Fruit fly (Drosophila melanogaster): ENCODE measurements around the gene CG14606.

Gene CG14606

DNA sequence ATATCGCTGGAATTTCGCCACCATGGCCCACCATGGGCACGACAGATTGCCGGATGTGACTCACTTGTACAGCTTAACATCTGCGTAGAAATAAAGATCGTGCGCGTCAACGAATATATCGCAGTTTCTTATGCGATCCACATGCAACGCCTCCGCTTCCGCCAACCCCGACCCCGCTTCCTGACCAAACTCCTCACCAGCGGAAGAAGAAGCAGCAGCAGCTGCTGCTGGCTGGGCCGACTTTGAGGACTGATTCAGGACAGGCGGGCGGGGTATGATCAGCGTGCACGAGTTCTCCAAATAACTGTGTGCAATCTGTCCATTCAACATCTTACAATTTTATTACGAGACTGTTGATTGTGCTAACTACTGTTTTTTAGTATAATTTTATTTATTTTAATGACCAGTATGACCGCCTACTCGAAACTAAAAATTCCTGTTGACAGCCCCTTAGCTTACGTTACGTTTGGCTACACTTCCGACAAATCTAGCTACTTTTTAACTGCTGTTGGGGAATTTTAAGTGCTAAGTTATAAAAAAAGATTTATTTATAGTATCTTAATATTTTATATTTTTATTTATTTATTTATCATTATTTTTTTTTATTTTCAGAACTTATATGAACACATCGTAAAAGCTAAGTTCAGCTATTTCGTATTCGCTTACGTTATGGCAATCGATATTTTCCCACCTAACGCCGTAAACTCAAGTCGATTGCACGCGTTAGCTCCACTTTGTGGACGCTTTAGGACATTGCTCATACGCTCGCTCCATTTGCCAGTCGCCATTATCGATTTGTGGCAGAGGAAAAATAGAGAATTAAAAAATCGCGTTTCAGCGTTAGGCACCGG is 30.4 kb downstream of the CG14606 start, which contains the start of the genes CG10055 and lap (continued):
- TF ChIP-seq amos (GFP tag; IDR thresholded peaks at IDR 0.05; ENCODE audit: partially characterized antibody): peak; percentile 61
- TF ChIP-seq CG15514 (GFP tag; optimal IDR thresholded peaks at IDR 0.05): no peak
- no peak for TF ChIP-seq ERR (GFP tag; optimal IDR thresholded peaks at IDR 0.05)
- peak; percentile 73 for TF ChIP-seq pzg (GFP tag; optimal IDR thresholded peaks at IDR 0.05)
- TF ChIP-seq tna (GFP tag; IDR thresholded peaks at IDR 0.05; ENCODE audit: partially characterized antibody): peak; percentile 37; the same call in 1 of the 2 replicates
- TF ChIP-seq pum (GFP tag; optimal IDR thresholded peaks at IDR 0.05): no peak
- TF ChIP-seq CG4617 (GFP tag; optimal IDR thresholded peaks at IDR 0.05; ENCODE audit: borderline replicate concordance): peak; percentile 65
- TF ChIP-seq Dip2 (GFP tag; IDR thresholded peaks at IDR 0.05): no peak
- no peak for TF ChIP-seq sd (tag; optimal IDR thresholded peaks at IDR 0.05)
- TF ChIP-seq hbn (GFP tag; IDR thresholded peaks at IDR 0.05; ENCODE audit: partially characterized antibody): 0 out of 2 replicates have a peak, but pooled peaks have one; percentile 20
- TF ChIP-seq nerfin-1 (tag; optimal IDR thresholded peaks at IDR 0.05): no peak
- peak; percentile 93 for TF ChIP-seq crol (GFP tag; IDR thresholded peaks at IDR 0.05)
- peak; percentile 0 for TF ChIP-seq Dp (GFP tag; optimal IDR thresholded peaks at IDR 0.05)
- TF ChIP-seq nmo (GFP tag; optimal IDR thresholded peaks at IDR 0.05): peak; percentile 57
- TF ChIP-seq eve (GFP tag; optimal IDR thresholded peaks at IDR 0.05): no peak
- peak; percentile 4 for TF ChIP-seq HLHmδ (GFP tag; optimal IDR thresholded peaks at IDR 0.05)
- TF ChIP-seq CG8924 (tag; optimal IDR thresholded peaks at IDR 0.05): peak; percentile 20
- no peak for TF ChIP-seq CG16863 (GFP tag; optimal IDR thresholded peaks at IDR 0.05)
- TF ChIP-seq Sry-β (GFP tag; optimal IDR thresholded peaks at IDR 0.05): peak; percentile 79
- peak; percentile 73 for TF ChIP-seq MBD-R2 (GFP tag; IDR thresholded peaks at IDR 0.05)
- peak; percentile 94 for TF ChIP-seq CG17385 (GFP tag; optimal IDR thresholded peaks at IDR 0.05)
- TF ChIP-seq slou (GFP tag; optimal IDR thresholded peaks at IDR 0.05): no peak
- TF ChIP-seq vfl (GFP tag; optimal IDR thresholded peaks at IDR 0.05): no peak
- TF ChIP-seq CG10267 (tag; optimal IDR thresholded peaks at IDR 0.05): peak; percentile 28
- TF ChIP-seq onecut (GFP tag; IDR thresholded peaks at IDR 0.05): peak; percentile 99
- no peak for TF ChIP-seq D (optimal IDR thresholded peaks at IDR 0.05)
- no peak for TF ChIP-seq D (GFP tag; optimal IDR thresholded peaks at IDR 0.05)
- TF ChIP-seq Med (GFP tag): peak; percentile 74
- TF ChIP-seq nerfin-2 (GFP tag; IDR thresholded peaks at IDR 0.05; ENCODE audit: partially characterized antibody): no peak
- peak; percentile 38; the same call in 1 of the 3 replicates for TF ChIP-seq CG14860 (GFP tag; IDR thresholded peaks at IDR 0.05; ENCODE audit: partially characterized antibody)
- peak; percentile 47; the same call in 1 of the 2 replicates for TF ChIP-seq bbx (GFP tag; IDR thresholded peaks at IDR 0.05; ENCODE audit: partially characterized antibody)
- peak; percentile 37; the same call in 1 of the 2 replicates for TF ChIP-seq inv (GFP tag; IDR thresholded peaks at IDR 0.05; ENCODE audit: partially characterized antibody)
- no peak for TF ChIP-seq CG11085 (GFP tag; IDR thresholded peaks at IDR 0.05)
- TF ChIP-seq CG9437 (GFP tag; optimal IDR thresholded peaks at IDR 0.05): peak; percentile 100
- no peak for TF ChIP-seq CG18476 (GFP tag; optimal IDR thresholded peaks at IDR 0.05)
- TF ChIP-seq sisA (GFP tag; IDR thresholded peaks at IDR 0.05): no peak
- peak; percentile 45; the same call in 1 of the 2 replicates for TF ChIP-seq CG13287 (GFP tag; IDR thresholded peaks at IDR 0.05; ENCODE audit: partially characterized antibody)
- TF ChIP-seq chinmo (GFP tag; IDR thresholded peaks at IDR 0.05; ENCODE audit: partially characterized antibody): 0 out of 4 replicates have a peak, but pooled peaks have one; percentile 25
- TF ChIP-seq stwl (tag; optimal IDR thresholded peaks at IDR 0.05): peak; percentile 22
- no peak for TF ChIP-seq B-H2 (GFP tag; optimal IDR thresholded peaks at IDR 0.05)
- peak; percentile 83 for TF ChIP-seq Dref (GFP tag; IDR thresholded peaks at IDR 0.05)
- no peak for TF ChIP-seq lola (GFP tag; optimal IDR thresholded peaks at IDR 0.05)
- TF ChIP-seq NfI (GFP tag; optimal IDR thresholded peaks at IDR 0.05): peak; percentile 11
- TF ChIP-seq CG12391 (tag; optimal IDR thresholded peaks at IDR 0.05): peak; percentile 50
- peak; percentile 61 for TF ChIP-seq Sin3A (optimal IDR thresholded peaks at IDR 0.05)
- TF ChIP-seq CG18011 (GFP tag; optimal IDR thresholded peaks at IDR 0.05): no peak
- TF ChIP-seq Bgb (GFP tag; IDR thresholded peaks at IDR 0.05; ENCODE audit: partially characterized antibody): peak; percentile 57; the same call in 1 of the 2 replicates
